Worm (Caenorhabditis elegans): ENCODE data around the gene acds-10.

ce11 chrV:5713510-5713909 is 34.1 kb upstream of the acds-10 start:
- TF ChIP-seq ets-7 (tag; optimal IDR thresholded peaks at IDR 0.05) = no peak
- TF ChIP-seq ceh-36 (tag; optimal IDR thresholded peaks at IDR 0.05) = no peak
- TF ChIP-seq tbx-37 (GFP tag; conservative IDR thresholded peaks at IDR 0.05) = no peak
- TF ChIP-seq F13C5.2 (tag; optimal IDR thresholded peaks at IDR 0.05) = no peak
- no peak for TF ChIP-seq pes-1 (GFP tag; IDR thresholded peaks at IDR 0.05)
- no peak for TF ChIP-seq hmbx-1 (tag; optimal IDR thresholded peaks at IDR 0.05)
- no peak for TF ChIP-seq ama-1 (optimal IDR thresholded peaks at IDR 0.05)
- TF ChIP-seq sea-1 (GFP tag; conservative IDR thresholded peaks at IDR 0.05) = no peak
- TF ChIP-seq flt-1 (GFP tag; IDR thresholded peaks at IDR 0.05) = no peak
- TF ChIP-seq hmg-4 (GFP tag; optimal IDR thresholded peaks at IDR 0.05) = no peak
- no peak for TF ChIP-seq B0310.2 (tag; optimal IDR thresholded peaks at IDR 0.05)
- no peak for TF ChIP-seq tbx-11 (GFP tag; IDR thresholded peaks at IDR 0.05)
- TF ChIP-seq aly-1 (tag; optimal IDR thresholded peaks at IDR 0.05) = no peak
- TF ChIP-seq tra-4 (tag; optimal IDR thresholded peaks at IDR 0.05) = no peak

Measured in whole organism, early embryonic.